Fruit fly (Drosophila melanogaster) whole organism, prepupa: ENCODE data around the gene pcx.

ENCODE experiments used
- Blimp-1 ChIP-seq: fragments of 200-800 bp; sonication (Bioruptor generic); optimal IDR thresholded peaks from 3 replicates; lab custom pipeline; 2017; ENCODE audit warnings: missing biosample characterization, missing genetic modification characterization, mild to moderate bottlenecking, moderate library complexity, missing genetic modification reagents
- CG10631 ChIP-seq: fragments of 200-800 bp; sonication (Bioruptor generic); optimal IDR thresholded peaks from 2 replicates; lab custom pipeline; 2016; ENCODE audit warnings: missing biosample characterization, missing genetic modification characterization
- CG10669 ChIP-seq: fragments of 200-800 bp; sonication (Bioruptor generic); optimal IDR thresholded peaks from 3 replicates; lab custom pipeline; 2018; ENCODE audit warnings: missing biosample characterization, mild to moderate bottlenecking, missing genetic modification characterization, moderate library complexity
- CG11294 ChIP-seq: fragments of 200-800 bp; sonication (Bioruptor generic); IDR thresholded peaks from 2 replicates; pipeline ENCODE4 v1.3.6; 2022; ENCODE audit warnings: missing biosample characterization, missing genetic modification characterization
- CG11762 ChIP-seq: fragments of 200-800 bp; sonication (Bioruptor generic); optimal IDR thresholded peaks from 3 replicates; lab custom pipeline; 2016; ENCODE audit warnings: missing biosample characterization, missing genetic modification characterization; ENCODE audit not compliant: insufficient read depth
- CG11902 ChIP-seq: fragments of 200-800 bp; sonication (Bioruptor generic); optimal IDR thresholded peaks from 3 replicates; lab custom pipeline; 2016; ENCODE audit warnings: missing biosample characterization, missing genetic modification characterization
- CG15336 ChIP-seq: fragments of 200-800 bp; sonication (Bioruptor generic); IDR thresholded peaks from 2 replicates; pipeline ENCODE4 v1.3.6; 2022; ENCODE audit warnings: missing biosample characterization, missing genetic modification characterization
- CG1621 ChIP-seq: fragments of 200-800 bp; sonication (Bioruptor generic); optimal IDR thresholded peaks from 3 replicates; lab custom pipeline; 2018; ENCODE audit warnings: missing biosample characterization, mild to moderate bottlenecking, missing genetic modification characterization
- CG16779 ChIP-seq: fragments of 200-800 bp; sonication (Bioruptor generic); optimal IDR thresholded peaks from 3 replicates; lab custom pipeline; 2017; ENCODE audit warnings: missing biosample characterization, mild to moderate bottlenecking, missing genetic modification characterization
- CG31627 ChIP-seq: fragments of 200-800 bp; sonication (Bioruptor generic); optimal IDR thresholded peaks from 3 replicates; lab custom pipeline; 2016; ENCODE audit warnings: missing biosample characterization, missing genetic modification characterization
- CG32006 ChIP-seq: fragments of 200-800 bp; sonication (Bioruptor generic); optimal IDR thresholded peaks from 3 replicates; lab custom pipeline; 2017; ENCODE audit warnings: missing biosample characterization, mild to moderate bottlenecking, missing genetic modification characterization
- CG34406 ChIP-seq: fragments of 200-800 bp; sonication (Bioruptor generic); optimal IDR thresholded peaks from 3 replicates; lab custom pipeline; 2016; ENCODE audit warnings: missing biosample characterization, missing genetic modification characterization
- CG6163 ChIP-seq: fragments of 200-800 bp; sonication (Bioruptor generic); IDR thresholded peaks from 3 replicates; pipeline ENCODE4 v1.3.6; 2022; ENCODE audit warnings: missing biosample characterization, missing genetic modification characterization
- CG6792 ChIP-seq: fragments of 200-800 bp; sonication (Bioruptor generic); optimal IDR thresholded peaks from 3 replicates; lab custom pipeline; 2016; ENCODE audit warnings: missing biosample characterization, missing genetic modification characterization
- CG6808 ChIP-seq: fragments of 200-800 bp; sonication (Bioruptor generic); optimal IDR thresholded peaks from 3 replicates; lab custom pipeline; 2017; ENCODE audit warnings: missing biosample characterization, missing genetic modification characterization, mild to moderate bottlenecking, moderate library complexity, missing genetic modification reagents
- CG7368 ChIP-seq: fragments of 200-800 bp; sonication (Bioruptor generic); optimal IDR thresholded peaks from 3 replicates; lab custom pipeline; 2016; ENCODE audit warnings: missing biosample characterization, missing genetic modification characterization
- CG8119 ChIP-seq: fragments of 200-800 bp; sonication (Bioruptor generic); IDR thresholded peaks from 3 replicates; pipeline ENCODE4 v1.3.6; 2022; ENCODE audit warnings: missing biosample characterization, missing genetic modification characterization
- CG8319 ChIP-seq: fragments of 200-800 bp; sonication (Bioruptor generic); optimal IDR thresholded peaks from 3 replicates; lab custom pipeline; 2016; ENCODE audit warnings: missing biosample characterization, missing genetic modification characterization
- CG8632 ChIP-seq: fragments of 200-800 bp; sonication (Bioruptor generic); optimal IDR thresholded peaks from 3 replicates; lab custom pipeline; 2016; ENCODE audit warnings: missing biosample characterization, missing genetic modification characterization
- CG9139 ChIP-seq: fragments of 200-800 bp; sonication (Bioruptor generic); optimal IDR thresholded peaks from 3 replicates; lab custom pipeline; 2017; ENCODE audit warnings: missing biosample characterization, mild to moderate bottlenecking, missing genetic modification characterization
- Eip75B ChIP-seq: fragments of 200-800 bp; sonication (Bioruptor generic); optimal IDR thresholded peaks from 3 replicates; lab custom pipeline; 2016; ENCODE audit warnings: missing biosample characterization, missing genetic modification characterization
- Ets96B ChIP-seq: fragments of 200-800 bp; optimal IDR thresholded peaks from 2 replicates; lab custom pipeline; 2019; ENCODE audit warnings: missing biosample characterization, mild to moderate bottlenecking, missing genetic modification characterization, moderate library complexity
- Gug ChIP-seq: fragments of 200-800 bp; sonication (Bioruptor generic); IDR thresholded peaks from 2 replicates; pipeline ENCODE4 v1.3.6; 2022; ENCODE audit warnings: missing biosample characterization, missing genetic modification characterization
- Hr4 ChIP-seq: fragments of 200-800 bp; sonication (Bioruptor generic); optimal IDR thresholded peaks from 3 replicates; lab custom pipeline; 2016; ENCODE audit warnings: missing biosample characterization, missing genetic modification characterization
- Lpt ChIP-seq: fragments of 200-800 bp; sonication (Bioruptor generic); optimal IDR thresholded peaks from 3 replicates; lab custom pipeline; 2016; ENCODE audit warnings: missing biosample characterization, missing genetic modification characterization
- Met ChIP-seq: fragments of 200-800 bp; sonication (Bioruptor generic); optimal IDR thresholded peaks from 3 replicates; lab custom pipeline; 2016; ENCODE audit warnings: missing biosample characterization, missing genetic modification characterization
- OdsH ChIP-seq: fragments of 200-800 bp; sonication (Bioruptor generic); optimal IDR thresholded peaks from 3 replicates; lab custom pipeline; 2016; ENCODE audit warnings: missing biosample characterization, missing genetic modification characterization
- Smox ChIP-seq: fragments of 200-800 bp; sonication (Bioruptor generic); optimal IDR thresholded peaks from 3 replicates; lab custom pipeline; 2016; ENCODE audit warnings: missing biosample characterization, missing genetic modification characterization
- Sox14 ChIP-seq: fragments of 200-800 bp; sonication (Bioruptor generic); optimal IDR thresholded peaks from 3 replicates; lab custom pipeline; 2016; ENCODE audit warnings: missing biosample characterization, missing genetic modification characterization
- Sox15 ChIP-seq: fragments of 200-800 bp; sonication (Bioruptor generic); optimal IDR thresholded peaks from 3 replicates; lab custom pipeline; 2016; ENCODE audit warnings: missing biosample characterization, missing genetic modification characterization
- achi ChIP-seq: fragments of 200-800 bp; sonication (Bioruptor generic); optimal IDR thresholded peaks from 3 replicates; lab custom pipeline; 2016; ENCODE audit warnings: missing biosample characterization, missing genetic modification characterization
- acj6 ChIP-seq: fragments of 200-800 bp; sonication (Bioruptor generic); optimal IDR thresholded peaks from 3 replicates; lab custom pipeline; 2016; ENCODE audit warnings: missing biosample characterization, missing genetic modification characterization
- dac ChIP-seq: fragments of 200-800 bp; sonication (Bioruptor generic); optimal IDR thresholded peaks from 2 replicates; lab custom pipeline; 2017; ENCODE audit warnings: missing biosample characterization, mild to moderate bottlenecking, missing genetic modification characterization
- dsx ChIP-seq: fragments of 200-800 bp; optimal IDR thresholded peaks from 3 replicates; lab custom pipeline; 2019; ENCODE audit warnings: missing biosample characterization, mild to moderate bottlenecking, missing genetic modification characterization, moderate library complexity; ENCODE audit not compliant: poor library complexity, severe bottlenecking
- eg ChIP-seq: fragments of 200-800 bp; sonication (Bioruptor generic); IDR thresholded peaks from 3 replicates; pipeline ENCODE4 v1.3.6; 2022; ENCODE audit warnings: missing biosample characterization, missing genetic modification characterization
- esn ChIP-seq: fragments of 200-800 bp; sonication (Bioruptor generic); optimal IDR thresholded peaks from 2 replicates; lab custom pipeline; 2016; ENCODE audit warnings: missing biosample characterization, mild to moderate bottlenecking, missing genetic modification characterization, moderate library complexity
- fd59A ChIP-seq: fragments of 200-800 bp; sonication (Bioruptor generic); optimal IDR thresholded peaks from 2 replicates; lab custom pipeline; 2017; ENCODE audit warnings: missing biosample characterization, mild to moderate bottlenecking, missing genetic modification characterization, missing genetic modification reagents
- fd85E ChIP-seq: fragments of 200-800 bp; sonication (Bioruptor generic); optimal IDR thresholded peaks from 3 replicates; lab custom pipeline; 2016; ENCODE audit warnings: missing biosample characterization, missing genetic modification characterization
- fkh ChIP-seq: fragments of 200-800 bp; sonication (Bioruptor generic); optimal IDR thresholded peaks from 3 replicates; lab custom pipeline; 2017; ENCODE audit warnings: missing biosample characterization, mild to moderate bottlenecking, missing genetic modification characterization, moderate library complexity
- salr ChIP-seq, 2 experiments: fragments of 200-800 bp; sonication (Bioruptor generic); optimal IDR thresholded peaks; 3 replicates each; lab custom pipeline; 2016 to 2018; ENCODE audit warnings: missing biosample characterization in 2 of 2, missing genetic modification characterization in 2 of 2, mild to moderate bottlenecking in 1 of 2
- spab ChIP-seq: fragments of 200-800 bp; sonication (Bioruptor generic); optimal IDR thresholded peaks from 2 replicates; lab custom pipeline; 2017; ENCODE audit warnings: missing biosample characterization, mild to moderate bottlenecking, missing genetic modification characterization, missing genetic modification reagents
- ss ChIP-seq, 2 experiments: fragments of 200-800 bp; sonication (Bioruptor generic); optimal IDR thresholded peaks; 2 replicates in 1 of 2; 3 replicates in 1 of 2; lab custom pipeline; 2017 to 2018; ENCODE audit warnings: mild to moderate bottlenecking in 2 of 2, missing biosample characterization in 2 of 2, missing genetic modification characterization in 2 of 2, moderate library complexity in 1 of 2
- svp ChIP-seq: fragments of 200-800 bp; sonication (Bioruptor generic); peaks from one replicate; lab custom pipeline; 2016; ENCODE audit warnings: missing biosample characterization, missing genetic modification characterization
- topi ChIP-seq: fragments of 200-800 bp; sonication (Bioruptor generic); optimal IDR thresholded peaks from 3 replicates; lab custom pipeline; 2016; ENCODE audit warnings: missing biosample characterization, missing genetic modification characterization
- vri ChIP-seq: fragments of 200-800 bp; sonication (Bioruptor generic); optimal IDR thresholded peaks from 3 replicates; lab custom pipeline; 2016; ENCODE audit warnings: missing biosample characterization, mild to moderate bottlenecking, missing genetic modification characterization

The pcx gene

dm6 chrX:2219899-2220298, 5.2 kb upstream of the pcx start (continued):
- no peak for TF ChIP-seq dsx (GFP tag; lab: Kevin White, UChicago)
- TF ChIP-seq ss (GFP tag; optimal IDR thresholded peaks at IDR 0.05; lab: Kevin White, UChicago): no peak
- no peak for TF ChIP-seq Eip75B (GFP tag; lab: Kevin White, UChicago)
- peak; percentile 16 for TF ChIP-seq acj6 (GFP tag; lab: Kevin White, UChicago)
- peak; percentile 57 for TF ChIP-seq CG15336 (GFP tag; lab: Robert Waterston, UW)
- no peak for TF ChIP-seq topi (GFP tag; lab: Kevin White, UChicago)
- no peak for TF ChIP-seq Blimp-1 (GFP tag; lab: Kevin White, UChicago)
- TF ChIP-seq CG16779 (tag; lab: Kevin White, UChicago): no peak
- no peak for TF ChIP-seq Sox15 (GFP tag; lab: Kevin White, UChicago)
- TF ChIP-seq Lpt (GFP tag; lab: Kevin White, UChicago): peak; percentile 20
- no peak for TF ChIP-seq CG8319
- no peak for TF ChIP-seq CG11294 (GFP tag; lab: Robert Waterston, UW)
- TF ChIP-seq CG11902: no peak
- TF ChIP-seq CG7368: no peak
- TF ChIP-seq Sox14: peak; percentile 3
- TF ChIP-seq eg (GFP tag; lab: Robert Waterston, UW): peak; percentile 54; the same call in 2 of the 3 replicates
- TF ChIP-seq Hr4 (GFP tag; lab: Kevin White, UChicago): peak; percentile 74
- TF ChIP-seq CG1621 (tag; lab: Kevin White, UChicago): no peak
- no peak for TF ChIP-seq Gug (GFP tag; lab: Robert Waterston, UW)
- peak; percentile 5 for TF ChIP-seq CG10669
- TF ChIP-seq, all 60 proteins: peak for 23

- TF ChIP-seq CG10631 (no peak), CG11902 (no peak), CG6808 (GFP tag; lab: Kevin White, UChicago) (no peak), vri (GFP tag; lab: Kevin White, UChicago) (no peak), Lpt (GFP tag; lab: Kevin White, UChicago) (no peak), eg (GFP tag; lab: Robert Waterston, UW) (no peak), Met (no peak), salr (GFP tag; optimal IDR thresholded peaks at IDR 0.05; lab: Kevin White, UChicago) (no peak), CG11294 (GFP tag; lab: Robert Waterston, UW) (no peak), CG10669 (no peak), ss (GFP tag; optimal IDR thresholded peaks at IDR 0.05; lab: Kevin White, UChicago) (no peak), CG9139 (no peak), dsx (GFP tag; lab: Kevin White, UChicago) (no peak), CG8119 (GFP tag; lab: Robert Waterston, UW) (no peak), esn (GFP tag; lab: Kevin White, UChicago) (no peak)
Observed at dm6 chrX:2221598-2221997, 3.5 kb upstream of the pcx start.

- peak; percentile 86 for TF ChIP-seq eg (GFP tag; lab: Robert Waterston, UW)
- peak; percentile 96 for TF ChIP-seq svp
- no peak for TF ChIP-seq CG10631
- TF ChIP-seq fkh (GFP tag; lab: Kevin White, UChicago): peak; percentile 95
- no peak for TF ChIP-seq acj6 (GFP tag; lab: Kevin White, UChicago)
- TF ChIP-seq CG8632 (GFP tag; lab: Kevin White, UChicago): peak; percentile 84
- TF ChIP-seq Met: peak; percentile 92
- peak; percentile 91 for TF ChIP-seq CG11762 (GFP tag; lab: Kevin White, UChicago)
- TF ChIP-seq CG7368: peak; percentile 93
- peak; percentile 94 for TF ChIP-seq Eip75B (GFP tag; lab: Kevin White, UChicago)
- TF ChIP-seq dac (GFP tag; lab: Kevin White, UChicago): peak; percentile 58
- peak; percentile 81 for TF ChIP-seq CG6792 (GFP tag; lab: Kevin White, UChicago)
- no peak for TF ChIP-seq Smox (GFP tag; lab: Kevin White, UChicago)
- TF ChIP-seq CG32006 (GFP tag; lab: Kevin White, UChicago): peak; percentile 78
- TF ChIP-seq spab (GFP tag; lab: Kevin White, UChicago): peak; percentile 87
- TF ChIP-seq OdsH (GFP tag; lab: Kevin White, UChicago): no peak
- TF ChIP-seq topi (GFP tag; lab: Kevin White, UChicago): peak; percentile 90
- peak; percentile 73 for TF ChIP-seq CG34406 (GFP tag; lab: Kevin White, UChicago)
- peak; percentile 93 for TF ChIP-seq CG10669
- peak; percentile 74 for TF ChIP-seq CG31627 (GFP tag; lab: Kevin White, UChicago)
- TF ChIP-seq CG6163 (GFP tag; lab: Robert Waterston, UW): peak; percentile 84
- peak; percentile 69 for TF ChIP-seq fd59A
- TF ChIP-seq fd85E: no peak
- no peak for TF ChIP-seq achi (GFP tag; lab: Kevin White, UChicago)
- peak; percentile 90 for TF ChIP-seq Ets96B (tag; lab: Kevin White, UChicago)
- TF ChIP-seq Sox14: peak; percentile 82
- peak; percentile 91 for TF ChIP-seq CG16779 (tag; lab: Kevin White, UChicago)
- peak; percentile 67 for TF ChIP-seq Sox15 (GFP tag; lab: Kevin White, UChicago)
- TF ChIP-seq CG15336 (GFP tag; lab: Robert Waterston, UW): peak; percentile 77
Observed at dm6 chrX:2222181-2222790, 2.8 kb upstream of the pcx start, which contains the start of gene Vinc. Gene Vinc (minus strand): TSS chrX:2222567.
